Worm (Caenorhabditis elegans) whole organism, early embryonic: ENCODE data around the gene meg-4.

ENCODE experiments used
- B0310.2 ChIP-seq: sonication (generic microtip); optimal IDR thresholded peaks from 2 replicates; lab custom pipeline; 2016; ENCODE audit warnings: mild to moderate bottlenecking, missing genetic modification characterization, missing compliant biosample characterization
- F13C5.2 ChIP-seq: sonication (generic microtip); optimal IDR thresholded peaks from 2 replicates; lab custom pipeline; 2017; ENCODE audit warnings: mild to moderate bottlenecking, missing genetic modification characterization, inconsistent platforms, missing compliant biosample characterization
- aly-1 ChIP-seq: sonication (generic microtip); optimal IDR thresholded peaks from 2 replicates; lab custom pipeline; 2016; ENCODE audit warnings: missing genetic modification characterization, missing compliant biosample characterization
- ama-1 ChIP-seq: fragments of 150-350 bp; optimal IDR thresholded peaks from 2 replicates; lab custom pipeline; 2014
- ceh-13 ChIP-seq: fragments of 200-800 bp; sonication (Bioruptor generic); optimal IDR thresholded peaks from 2 replicates; lab custom pipeline; 2018; ENCODE audit warnings: mild to moderate bottlenecking, missing genetic modification characterization, missing compliant biosample characterization
- ceh-36 ChIP-seq: sonication (generic microtip); optimal IDR thresholded peaks from 2 replicates; lab custom pipeline; 2016; ENCODE audit warnings: missing genetic modification characterization, inconsistent platforms, missing compliant biosample characterization
- ets-7 ChIP-seq: sonication (generic microtip); optimal IDR thresholded peaks from 2 replicates; lab custom pipeline; 2016; ENCODE audit warnings: missing genotype, missing genetic modification characterization, missing compliant biosample characterization
- flt-1 ChIP-seq: fragments of 200-800 bp; sonication (Bioruptor generic); IDR thresholded peaks from 2 replicates; pipeline ENCODE4 v1.3.6; 2022; ENCODE audit warnings: missing genetic modification characterization, missing compliant biosample characterization
- hmbx-1 ChIP-seq: sonication (generic microtip); optimal IDR thresholded peaks from 2 replicates; lab custom pipeline; 2016; ENCODE audit warnings: mild to moderate bottlenecking, missing genetic modification characterization, missing compliant biosample characterization
- hmg-4 ChIP-seq: fragments of 200-800 bp; sonication (Bioruptor generic); optimal IDR thresholded peaks from 2 replicates; lab custom pipeline; 2018; ENCODE audit warnings: mild to moderate bottlenecking, missing genetic modification characterization, missing compliant biosample characterization
- hnd-1 ChIP-seq: sonication (generic microtip); optimal IDR thresholded peaks from 2 replicates; lab custom pipeline; 2016; ENCODE audit warnings: missing genetic modification characterization, missing compliant biosample characterization
- pes-1 ChIP-seq: fragments of 200-800 bp; sonication (Bioruptor generic); IDR thresholded peaks from 2 replicates; pipeline ENCODE4 v1.3.6; 2022; ENCODE audit warnings: missing genetic modification reagents, missing genetic modification characterization, missing compliant biosample characterization
- scrt-1 ChIP-seq: fragments of 200-800 bp; sonication (Bioruptor generic); IDR thresholded peaks from 2 replicates; pipeline ENCODE4 v1.3.6; 2022; ENCODE audit warnings: missing genetic modification characterization, missing compliant biosample characterization
- sea-1 ChIP-seq: fragments of 200-800 bp; sonication (Bioruptor generic); conservative IDR thresholded peaks from 2 replicates; pipeline ENCODE4 v1.3.6; 2022; ENCODE audit warnings: missing genetic modification characterization, missing compliant biosample characterization
- tbx-11 ChIP-seq: fragments of 200-800 bp; sonication (Bioruptor generic); IDR thresholded peaks from 2 replicates; pipeline ENCODE4 v1.3.6; 2022; ENCODE audit warnings: missing genetic modification characterization, missing compliant biosample characterization
- tbx-37 ChIP-seq: fragments of 200-800 bp; sonication (Bioruptor generic); conservative IDR thresholded peaks from 2 replicates; pipeline ENCODE4 v1.3.6; 2022; ENCODE audit warnings: missing genetic modification reagents, missing genetic modification characterization, missing compliant biosample characterization
- tra-4 ChIP-seq: sonication (generic microtip); optimal IDR thresholded peaks from 2 replicates; lab custom pipeline; 2017; ENCODE audit warnings: missing genetic modification characterization, missing compliant biosample characterization

meg-4 gene

ce11 chrX:1706538-1706937 is 23.8 kb downstream of the meg-4 start, which contains the start of gene F07G6.5:
Gene F07G6.5, minus strand, starts transcription at chrX:1706638.
- TF ChIP-seq scrt-1 (GFP tag; lab: Robert Waterston, UW) = no peak
- TF ChIP-seq ceh-36 = no peak
- no peak for TF ChIP-seq flt-1 (GFP tag; lab: Robert Waterston, UW)
- no peak for TF ChIP-seq ama-1 (lab: Kevin White, UChicago)
- no peak for TF ChIP-seq hnd-1 (tag; lab: Kevin White, UChicago)
- no peak for TF ChIP-seq pes-1
- no peak for TF ChIP-seq tbx-11 (GFP tag; lab: Robert Waterston, UW)
- no peak for TF ChIP-seq hmg-4 (GFP tag; lab: Kevin White, UChicago)
- no peak for TF ChIP-seq B0310.2
- TF ChIP-seq tbx-37 (GFP tag; lab: Robert Waterston, UW) = no peak
- TF ChIP-seq hmbx-1 (tag; lab: Kevin White, UChicago) = no peak
- no peak for TF ChIP-seq F13C5.2

ce11 chrX:1712538-1712937 is 29.8 kb downstream of the meg-4 start, which contains the start of gene fbxa-52:
Gene fbxa-52, minus strand, starts transcription at chrX:1712638.
- TF ChIP-seq tbx-11 (GFP tag; lab: Robert Waterston, UW) = no peak
- TF ChIP-seq ceh-13 = no peak

- no peak for TF ChIP-seq ets-7
- TF ChIP-seq B0310.2 = no peak
- no peak for TF ChIP-seq scrt-1 (GFP tag; lab: Robert Waterston, UW)
- TF ChIP-seq ama-1 (lab: Kevin White, UChicago) = no peak
- no peak for TF ChIP-seq aly-1 (tag; lab: Kevin White, UChicago)
- TF ChIP-seq flt-1 (GFP tag; lab: Robert Waterston, UW) = no peak
- TF ChIP-seq F13C5.2 = no peak
- no peak for TF ChIP-seq tbx-37 (GFP tag; lab: Robert Waterston, UW)
- no peak for TF ChIP-seq hnd-1 (tag; lab: Kevin White, UChicago)
- TF ChIP-seq hmg-4 (GFP tag; lab: Kevin White, UChicago) = no peak
- TF ChIP-seq ceh-36 = no peak
- no peak for TF ChIP-seq tra-4 (tag; lab: Kevin White, UChicago)
- TF ChIP-seq tbx-11 (GFP tag; lab: Robert Waterston, UW) = no peak
- TF ChIP-seq ceh-13 = no peak
- TF ChIP-seq hmbx-1 (tag; lab: Kevin White, UChicago) = no peak
- TF ChIP-seq pes-1 = no peak
- no peak for TF ChIP-seq sea-1 (GFP tag; lab: Robert Waterston, UW)
These were observed 35.7 kb downstream of the meg-4 start, which contains the start of gene fbxa-53 for ce11 chrX:1718479-1718878. Gene fbxa-53, minus strand, starts transcription at chrX:1718579.

ce11 chrX:1720359-1720758 is 37.6 kb downstream of the meg-4 start, which contains the start of gene F07G6.8:
Gene F07G6.8, minus strand, starts transcription at chrX:1720459.
- TF ChIP-seq pes-1 (no peak), tra-4 (tag; lab: Kevin White, UChicago) (no peak), flt-1 (GFP tag; lab: Robert Waterston, UW) (no peak), F13C5.2 (no peak), tbx-11 (GFP tag; lab: Robert Waterston, UW) (no peak), ets-7 (no peak), ama-1 (lab: Kevin White, UChicago) (no peak), hmg-4 (GFP tag; lab: Kevin White, UChicago) (no peak), hmbx-1 (tag; lab: Kevin White, UChicago) (no peak), B0310.2 (no peak), tbx-37 (GFP tag; lab: Robert Waterston, UW) (no peak), ceh-13 (no peak), scrt-1 (GFP tag; lab: Robert Waterston, UW) (no peak), sea-1 (GFP tag; lab: Robert Waterston, UW) (no peak), aly-1 (tag; lab: Kevin White, UChicago) (no peak), hnd-1 (tag; lab: Kevin White, UChicago) (no peak), ceh-36 (no peak)

ce11 chrX:1727056-1727455 is 44.3 kb downstream of the meg-4 start, which contains the start of gene F07G6.2:
Gene F07G6.2, plus strand, starts transcription at chrX:1727356.
- TF ChIP-seq ceh-36 = no peak
- no peak for TF ChIP-seq B0310.2
- TF ChIP-seq scrt-1 (GFP tag; lab: Robert Waterston, UW) = no peak
- no peak for TF ChIP-seq ceh-13
- no peak for TF ChIP-seq tbx-11 (GFP tag; lab: Robert Waterston, UW)
- TF ChIP-seq flt-1 (GFP tag; lab: Robert Waterston, UW) = no peak
- no peak for TF ChIP-seq sea-1 (GFP tag; lab: Robert Waterston, UW)
- no peak for TF ChIP-seq aly-1 (tag; lab: Kevin White, UChicago)

- no peak for TF ChIP-seq hmg-4 (GFP tag; lab: Kevin White, UChicago)
- no peak for TF ChIP-seq tbx-37 (GFP tag; lab: Robert Waterston, UW)
- no peak for TF ChIP-seq F13C5.2
- TF ChIP-seq tbx-11 (GFP tag; lab: Robert Waterston, UW) = no peak
These were observed 46.8 kb downstream of the meg-4 start, which contains the start of gene dgn-3 for ce11 chrX:1729558-1729957. Gene dgn-3, plus strand, starts transcription at chrX:1729858.

- TF ChIP-seq sea-1 (GFP tag; lab: Robert Waterston, UW) = no peak
- no peak for TF ChIP-seq pes-1
- no peak for TF ChIP-seq B0310.2
- TF ChIP-seq ceh-36 = no peak
- TF ChIP-seq hnd-1 (tag; lab: Kevin White, UChicago) = no peak
- no peak for TF ChIP-seq flt-1 (GFP tag; lab: Robert Waterston, UW)
- TF ChIP-seq tra-4 (tag; lab: Kevin White, UChicago) = no peak
- no peak for TF ChIP-seq ets-7
- no peak for TF ChIP-seq tbx-11 (GFP tag; lab: Robert Waterston, UW)
- TF ChIP-seq F13C5.2 = no peak
- no peak for TF ChIP-seq hmbx-1 (tag; lab: Kevin White, UChicago)
- TF ChIP-seq hmg-4 (GFP tag; lab: Kevin White, UChicago) = no peak
- TF ChIP-seq scrt-1 (GFP tag; lab: Robert Waterston, UW) = no peak
- no peak for TF ChIP-seq tbx-37 (GFP tag; lab: Robert Waterston, UW)
- no peak for TF ChIP-seq aly-1 (tag; lab: Kevin White, UChicago)
- no peak for TF ChIP-seq ceh-13
- TF ChIP-seq ama-1 (lab: Kevin White, UChicago) = no peak
These were observed 53.2 kb downstream of the meg-4 start, which contains the start of gene F07G6.12 for ce11 chrX:1735941-1736340. Gene F07G6.12, plus strand, starts transcription at chrX:1736241.
